Fruit fly (Drosophila melanogaster) whole organism, embryonic: ENCODE data around the gene CG16852.
A peak's percentile ranks its signal among the peaks of the same experiment; 100 is the strongest.

Source experiments
- B-H2 ChIP-seq: fragments of 200-800 bp; sonication (Bioruptor generic); optimal IDR thresholded peaks from 2 replicates; lab custom pipeline; 2018; ENCODE audit warnings: missing biosample characterization, mild to moderate bottlenecking, missing genetic modification characterization
- CG10321 ChIP-seq: fragments of 200-800 bp; sonication (Bioruptor generic); IDR thresholded peaks from 2 replicates; pipeline ENCODE4 v1.3.6; 2022; ENCODE audit warnings: missing biosample characterization, missing genetic modification characterization
- CG10543 ChIP-seq: fragments of 200-800 bp; sonication (Bioruptor generic); optimal IDR thresholded peaks from 3 replicates; lab custom pipeline; 2017; ENCODE audit warnings: missing biosample characterization, mild to moderate bottlenecking, missing genetic modification characterization, moderate library complexity
- CG10979 ChIP-seq: fragments of 200-800 bp; sonication (Bioruptor generic); optimal IDR thresholded peaks from 2 replicates; lab custom pipeline; 2018; ENCODE audit warnings: missing biosample characterization, mild to moderate bottlenecking, missing genetic modification characterization, moderate library complexity
- CG11723 ChIP-seq: fragments of 200-800 bp; sonication (Bioruptor generic); optimal IDR thresholded peaks from 2 replicates; lab custom pipeline; 2017; ENCODE audit warnings: missing biosample characterization, mild to moderate bottlenecking, missing genetic modification characterization
- CG1603 ChIP-seq: fragments of 200-800 bp; sonication (Bioruptor generic); optimal IDR thresholded peaks from 2 replicates; lab custom pipeline; 2019; ENCODE audit warnings: missing biosample characterization, mild to moderate bottlenecking, missing genetic modification characterization, moderate library complexity
- CG16779 ChIP-seq: fragments of 200-800 bp; sonication (Bioruptor generic); IDR thresholded peaks from 2 replicates; pipeline ENCODE4 v1.3.6; 2022; ENCODE audit warnings: missing biosample characterization, missing genetic modification characterization
- CG17612 ChIP-seq: fragments of 200-800 bp; sonication (Bioruptor generic); IDR thresholded peaks from 2 replicates; pipeline ENCODE4 v1.3.6; 2022; ENCODE audit warnings: missing biosample characterization, missing genetic modification characterization
- CG18764 ChIP-seq: fragments of 200-800 bp; sonication (Bioruptor generic); optimal IDR thresholded peaks from 3 replicates; lab custom pipeline; 2016; ENCODE audit warnings: missing biosample characterization, missing genetic modification characterization
- CG3163 ChIP-seq: fragments of 200-800 bp; sonication (Bioruptor generic); optimal IDR thresholded peaks from 3 replicates; lab custom pipeline; 2016; ENCODE audit warnings: missing biosample characterization, missing genetic modification characterization
- CG4820 ChIP-seq: fragments of 200-800 bp; sonication (Bioruptor generic); optimal IDR thresholded peaks from 3 replicates; lab custom pipeline; 2016; ENCODE audit warnings: missing biosample characterization, missing genetic modification characterization
- CG6791 ChIP-seq: fragments of 200-800 bp; sonication (Bioruptor generic); IDR thresholded peaks from 3 replicates; pipeline ENCODE4 v1.3.6; 2022; ENCODE audit warnings: missing biosample characterization, missing genetic modification characterization; ENCODE audit not compliant: partially characterized antibody
- CG7928 ChIP-seq: fragments of 200-800 bp; sonication (Bioruptor generic); optimal IDR thresholded peaks from 2 replicates; lab custom pipeline; 2017; ENCODE audit warnings: missing biosample characterization, mild to moderate bottlenecking, missing genetic modification characterization
- CG8388 ChIP-seq: fragments of 200-800 bp; sonication (Bioruptor generic); optimal IDR thresholded peaks from 2 replicates; lab custom pipeline; 2019; ENCODE audit warnings: missing biosample characterization, mild to moderate bottlenecking, missing genetic modification characterization, moderate library complexity
- CG9817 ChIP-seq: fragments of 200-800 bp; sonication (Bioruptor generic); optimal IDR thresholded peaks from 2 replicates; lab custom pipeline; 2018; ENCODE audit warnings: missing biosample characterization, mild to moderate bottlenecking, missing genetic modification characterization, moderate library complexity
- Dp ChIP-seq: fragments of 200-800 bp; sonication (Bioruptor generic); optimal IDR thresholded peaks from 2 replicates; lab custom pipeline; 2018; ENCODE audit warnings: missing biosample characterization, mild to moderate bottlenecking, missing genetic modification characterization, moderate library complexity
- Gug ChIP-seq: fragments of 200-800 bp; sonication (Bioruptor generic); IDR thresholded peaks from 4 replicates; pipeline ENCODE4 v1.3.6; 2022; ENCODE audit warnings: missing biosample characterization, missing genetic modification characterization
- HLH3B ChIP-seq: fragments of 200-800 bp; sonication (Bioruptor generic); IDR thresholded peaks from 2 replicates; pipeline ENCODE4 v1.3.6; 2022; ENCODE audit warnings: missing biosample characterization, missing genetic modification characterization
- Hsf ChIP-seq: fragments of 200-800 bp; sonication (Bioruptor generic); optimal IDR thresholded peaks from 3 replicates; lab custom pipeline; 2016; ENCODE audit warnings: missing biosample characterization, missing genetic modification characterization
- Jarid2 ChIP-seq: fragments of 200-800 bp; sonication (Bioruptor generic); optimal IDR thresholded peaks from 3 replicates; lab custom pipeline; 2017; ENCODE audit warnings: mild to moderate bottlenecking, missing biosample characterization, missing genetic modification reagents, missing genetic modification characterization
- MBD-R2 ChIP-seq: fragments of 200-800 bp; sonication (Bioruptor generic); IDR thresholded peaks from 2 replicates; pipeline ENCODE4 v1.3.6; 2022; ENCODE audit warnings: missing biosample characterization, missing genetic modification characterization
- Mes4 ChIP-seq: fragments of 200-800 bp; sonication (Bioruptor generic); optimal IDR thresholded peaks from 2 replicates; lab custom pipeline; 2016; ENCODE audit warnings: missing biosample characterization, missing genetic modification characterization
- Mrtf ChIP-seq: fragments of 200-800 bp; sonication (Bioruptor generic); IDR thresholded peaks from 3 replicates; pipeline ENCODE4 v1.3.6; 2022; ENCODE audit warnings: missing biosample characterization, missing genetic modification characterization
- Myb ChIP-seq: fragments of 200-800 bp; sonication (Bioruptor generic); optimal IDR thresholded peaks from 2 replicates; lab custom pipeline; 2016; ENCODE audit warnings: missing biosample characterization, missing genetic modification characterization
- NC2α ChIP-seq: fragments of 200-800 bp; sonication (Bioruptor generic); optimal IDR thresholded peaks from 2 replicates; lab custom pipeline; 2016; ENCODE audit warnings: missing biosample characterization, missing genetic modification characterization
- Nf-YC ChIP-seq: fragments of 200-800 bp; optimal IDR thresholded peaks from 3 replicates; lab custom pipeline; 2019; ENCODE audit warnings: missing biosample characterization, mild to moderate bottlenecking, missing genetic modification characterization, moderate library complexity
- Oaz ChIP-seq: fragments of 200-800 bp; sonication (Bioruptor generic); IDR thresholded peaks from 2 replicates; pipeline ENCODE4 v1.3.6; 2022; ENCODE audit warnings: missing biosample characterization, missing genetic modification characterization
- Oli ChIP-seq: fragments of 200-800 bp; sonication (Bioruptor generic); optimal IDR thresholded peaks from 2 replicates; lab custom pipeline; 2018; ENCODE audit warnings: missing biosample characterization, mild to moderate bottlenecking, missing genetic modification characterization, moderate library complexity
- al ChIP-seq: fragments of 200-800 bp; sonication (Bioruptor generic); IDR thresholded peaks from 2 replicates; pipeline ENCODE4 v1.3.6; 2022; ENCODE audit warnings: missing biosample characterization, missing genetic modification characterization
- ato ChIP-seq: fragments of 200-800 bp; sonication (Bioruptor generic); IDR thresholded peaks from 2 replicates; pipeline ENCODE4 v1.3.6; 2022; ENCODE audit warnings: missing biosample characterization, missing genetic modification characterization; ENCODE audit not compliant: partially characterized antibody
- crp ChIP-seq, 2 experiments: fragments of 200-800 bp; sonication (Bioruptor generic); optimal IDR thresholded peaks; 2 replicates in 1 of 2; 3 replicates in 1 of 2; lab custom pipeline; 2017; ENCODE audit warnings: missing biosample characterization in 2 of 2, missing genetic modification characterization in 2 of 2, mild to moderate bottlenecking in 1 of 2, moderate library complexity in 1 of 2
- dan ChIP-seq: fragments of 200-800 bp; sonication (Bioruptor generic); IDR thresholded peaks from 2 replicates; pipeline ENCODE4 v1.3.6; 2022; ENCODE audit warnings: missing biosample characterization, missing genetic modification characterization
- danr ChIP-seq: fragments of 200-800 bp; sonication (Bioruptor generic); IDR thresholded peaks from 2 replicates; pipeline ENCODE4 v1.3.6; 2022; ENCODE audit warnings: missing biosample characterization, missing genetic modification characterization
- dati ChIP-seq: fragments of 200-800 bp; sonication (Bioruptor generic); IDR thresholded peaks from 2 replicates; pipeline ENCODE4 v1.3.6; 2022; ENCODE audit warnings: missing biosample characterization, missing genetic modification characterization
- ham ChIP-seq: fragments of 200-800 bp; sonication (Bioruptor generic); IDR thresholded peaks from 2 replicates; pipeline ENCODE4 v1.3.6; 2022; ENCODE audit warnings: missing biosample characterization, missing genetic modification characterization
- ind ChIP-seq: fragments of 200-800 bp; sonication (Bioruptor generic); optimal IDR thresholded peaks from 3 replicates; lab custom pipeline; 2016; ENCODE audit warnings: missing biosample characterization, missing genetic modification characterization
- jigr1 ChIP-seq: fragments of 200-800 bp; sonication (Bioruptor generic); IDR thresholded peaks from 3 replicates; pipeline ENCODE4 v1.3.6; 2022; ENCODE audit warnings: missing biosample characterization, missing genetic modification characterization
- kni ChIP-seq: fragments of 200-800 bp; sonication (Bioruptor generic); optimal IDR thresholded peaks from 3 replicates; lab custom pipeline; 2017; ENCODE audit warnings: mild to moderate bottlenecking, missing biosample characterization, missing genetic modification reagents, missing genetic modification characterization
- lola ChIP-seq, 3 experiments: fragments of >200 bp in 2 of 3; fragments of 200-800 bp in 1 of 3; sonication (Bioruptor generic) in 1 of 3; optimal IDR thresholded peaks; 2 replicates each; lab custom pipeline; 2017 to 2019; ENCODE audit warnings: missing biosample characterization in 3 of 3, missing genetic modification characterization in 3 of 3, mild to moderate bottlenecking in 1 of 3, moderate library complexity in 1 of 3
- nerfin-2 ChIP-seq: fragments of 200-800 bp; sonication (Bioruptor generic); IDR thresholded peaks from 2 replicates; pipeline ENCODE4 v1.3.6; 2022; ENCODE audit warnings: missing biosample characterization, missing genetic modification characterization; ENCODE audit not compliant: partially characterized antibody
- pfk ChIP-seq: fragments of 200-800 bp; sonication (Bioruptor generic); optimal IDR thresholded peaks from 2 replicates; lab custom pipeline; 2018; ENCODE audit warnings: missing biosample characterization, mild to moderate bottlenecking, missing genetic modification characterization, moderate library complexity
- repo ChIP-seq: fragments of 200-800 bp; sonication (Bioruptor generic); optimal IDR thresholded peaks from 2 replicates; lab custom pipeline; 2016; ENCODE audit warnings: missing biosample characterization, missing genetic modification characterization
- run ChIP-seq: fragments of 200-800 bp; sonication (Bioruptor generic); optimal IDR thresholded peaks from 3 replicates; lab custom pipeline; 2018; ENCODE audit warnings: missing biosample characterization, mild to moderate bottlenecking, missing genetic modification characterization
- salm ChIP-seq: fragments of 200-800 bp; sonication (Bioruptor generic); optimal IDR thresholded peaks from 2 replicates; lab custom pipeline; 2018; ENCODE audit warnings: missing biosample characterization, mild to moderate bottlenecking, missing genetic modification characterization
- so ChIP-seq: fragments of 200-800 bp; sonication (Bioruptor generic); IDR thresholded peaks from 3 replicates; pipeline ENCODE4 v1.3.6; 2022; ENCODE audit warnings: missing biosample characterization, missing genetic modification characterization
- sug ChIP-seq: fragments of 200-800 bp; optimal IDR thresholded peaks from 2 replicates; lab custom pipeline; 2019; ENCODE audit warnings: missing biosample characterization, mild to moderate bottlenecking, missing genetic modification characterization, moderate library complexity
- tgo ChIP-seq: fragments of 200-800 bp; sonication (Bioruptor generic); IDR thresholded peaks from 3 replicates; pipeline ENCODE4 v1.3.6; 2022; ENCODE audit warnings: missing biosample characterization, missing genetic modification characterization
- toy ChIP-seq: fragments of 200-800 bp; sonication (Bioruptor generic); IDR thresholded peaks from 2 replicates; pipeline ENCODE4 v1.3.6; 2022; ENCODE audit warnings: missing biosample characterization, missing genetic modification characterization
- wor ChIP-seq: fragments of 200-800 bp; sonication (Bioruptor generic); IDR thresholded peaks from 2 replicates; pipeline ENCODE4 v1.3.6; 2022; ENCODE audit warnings: missing biosample characterization, missing genetic modification characterization

CG16852 gene

DNA sequence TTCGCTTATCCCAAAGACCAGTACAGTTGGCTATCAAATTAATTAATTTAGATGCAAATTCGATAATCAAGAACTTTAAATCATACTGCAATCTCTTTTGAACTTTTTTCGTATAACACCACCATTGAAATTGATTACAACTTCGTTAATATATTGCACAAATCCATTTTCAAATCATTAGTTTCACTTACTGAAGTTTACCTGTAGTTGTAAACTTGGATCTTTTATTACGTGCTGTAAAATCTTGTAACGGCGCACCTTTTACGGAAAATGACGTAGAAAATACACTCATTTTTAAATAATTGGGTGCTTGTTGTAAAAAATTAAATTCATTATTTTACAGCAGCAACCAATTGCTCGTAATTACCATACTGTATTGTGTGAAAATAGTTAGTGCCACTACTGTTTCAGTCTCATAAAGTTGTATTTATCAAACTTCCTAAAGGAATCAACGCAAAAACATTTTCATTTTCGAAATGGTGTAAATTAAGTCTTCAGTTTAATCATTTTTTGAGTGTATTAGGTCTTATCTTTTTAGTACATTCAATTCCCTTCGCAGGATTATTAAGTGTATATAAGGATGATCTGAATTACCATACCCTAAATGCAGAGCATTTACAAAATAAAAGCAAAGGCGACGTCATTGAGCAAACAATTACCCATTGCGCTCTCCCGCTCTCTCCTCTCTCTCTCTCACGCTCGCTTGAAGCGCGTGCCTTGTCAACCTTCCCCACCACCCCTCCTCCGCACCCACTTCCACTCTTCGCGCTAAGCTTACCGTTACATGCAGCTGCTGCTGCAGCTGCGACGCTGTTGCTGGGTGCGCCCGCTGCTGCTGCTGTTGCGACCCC lies 28.1 kb upstream of the CG16852 start (continued):
- TF ChIP-seq Mes4 (GFP tag; lab: Kevin White, UChicago) (no peak), toy (no peak), CG16779 (no peak), CG6791 (GFP tag; lab: Robert Waterston, UW) (no peak), Oaz (no peak), dati (GFP tag; lab: Robert Waterston, UW) (no peak), Oli (tag; lab: Kevin White, UChicago) (peak; percentile 57), run (tag; lab: Kevin White, UChicago) (no peak), wor (GFP tag; lab: Robert Waterston, UW) (no peak), Nf-YC (tag; lab: Kevin White, UChicago) (no peak), CG17612 (GFP tag; lab: Robert Waterston, UW) (no peak), Dp (GFP tag; lab: Kevin White, UChicago) (no peak), crp (GFP tag; optimal IDR thresholded peaks at IDR 0.05; lab: Kevin White, UChicago) (no peak), jigr1 (no peak), CG9817 (tag; lab: Kevin White, UChicago) (peak; percentile 34), Gug (GFP tag; lab: Robert Waterston, UW) (peak; percentile 16; the same call in 2 of the 4 replicates), Hsf (no peak), ham (GFP tag; lab: Robert Waterston, UW) (no peak), nerfin-2 (GFP tag; lab: Robert Waterston, UW) (no peak), CG11723 (GFP tag; lab: Kevin White, UChicago) (no peak), CG10543 (GFP tag; lab: Kevin White, UChicago) (no peak), CG3163 (GFP tag; lab: Kevin White, UChicago) (no peak), al (GFP tag; lab: Robert Waterston, UW) (0 out of 2 replicates have a peak, but pooled peaks have one; percentile 10), sug (no peak), MBD-R2 (no peak; the same call in 1 of the 2 replicates), Jarid2 (GFP tag; lab: Kevin White, UChicago) (no peak), CG10321 (GFP tag; lab: Robert Waterston, UW) (no peak), NC2α (GFP tag; lab: Kevin White, UChicago) (no peak), so (GFP tag; lab: Robert Waterston, UW) (no peak; the same call in 2 of the 3 replicates), salm (no peak), danr (GFP tag; lab: Robert Waterston, UW) (no peak), CG18764 (GFP tag; lab: Kevin White, UChicago) (no peak), ato (GFP tag; lab: Robert Waterston, UW) (peak; percentile 41; the same call in 1 of the 2 replicates), kni (GFP tag; lab: Kevin White, UChicago) (peak; percentile 30), dan (no peak), CG1603 (tag; lab: Kevin White, UChicago) (peak; percentile 49), CG10979 (tag; lab: Kevin White, UChicago) (no peak), pfk (no peak), B-H2 (GFP tag; lab: Kevin White, UChicago) (no peak), tgo (GFP tag; lab: Robert Waterston, UW) (peak; percentile 55; the same call in 2 of the 3 replicates), repo (GFP tag; lab: Kevin White, UChicago) (no peak), HLH3B (GFP tag; lab: Robert Waterston, UW) (peak; percentile 55), CG8388 (no peak), lola (GFP tag; optimal IDR thresholded peaks at IDR 0.05; lab: Kevin White, UChicago) (no peak), Myb (no peak), CG7928 (GFP tag; lab: Kevin White, UChicago) (no peak), Mrtf (GFP tag; lab: Robert Waterston, UW) (no peak), ind (GFP tag; lab: Kevin White, UChicago) (peak; percentile 36), CG4820 (GFP tag; lab: Kevin White, UChicago) (no peak)
